Worm (Caenorhabditis elegans): ENCODE results near the gene T22B7.4.

DNA sequence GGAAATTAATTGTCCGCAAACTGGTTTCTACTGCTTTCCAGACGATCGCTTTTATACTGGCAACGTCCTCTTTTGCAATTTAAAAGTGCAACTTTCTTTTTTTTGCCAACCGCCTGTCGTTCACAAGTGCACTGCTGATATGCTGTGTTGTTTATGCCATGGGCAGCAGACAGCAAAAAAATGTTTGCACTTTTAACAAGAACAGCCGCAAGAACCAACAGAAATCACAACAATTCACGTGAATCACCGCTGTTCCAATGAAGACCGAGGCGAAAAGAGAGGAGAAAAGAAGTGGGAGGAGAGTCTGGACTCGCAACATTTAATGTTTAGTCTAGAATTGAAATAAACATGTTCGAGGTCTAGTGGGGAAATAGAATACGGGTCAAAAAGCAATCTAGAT is 12.6 kb upstream of the T22B7.4 start, which contains the start of gene T22B7.7:
- TF ChIP-seq mab-5 (tag; optimal IDR thresholded peaks at IDR 0.05) (no peak), nhr-28 (tag; optimal IDR thresholded peaks at IDR 0.05) (no peak), blmp-1 (tag; optimal IDR thresholded peaks at IDR 0.05) (no peak), nhr-76 (tag; optimal IDR thresholded peaks at IDR 0.05) (no peak)
